Worm (Caenorhabditis elegans) whole organism, late embryonic: ENCODE results near the gene C41H7.2.

ENCODE experiments used
- ama-1 ChIP-seq: fragments of 150-350 bp; optimal IDR thresholded peaks from 2 replicates; lab custom pipeline; 2014
- elt-2 ChIP-seq: sonication (generic microtip); optimal IDR thresholded peaks from 2 replicates; lab custom pipeline; 2016; ENCODE audit warnings: missing genetic modification reagents, missing genetic modification characterization, missing compliant biosample characterization
- mec-3 ChIP-seq: sonication (generic microtip); optimal IDR thresholded peaks from 2 replicates; lab custom pipeline; 2016; ENCODE audit warnings: borderline replicate concordance, missing genetic modification characterization, missing compliant biosample characterization

- TF ChIP-seq mec-3 (tag; lab: Kevin White, UChicago), result no peak
- no peak for TF ChIP-seq ama-1
- no peak for TF ChIP-seq elt-2 (tag; lab: Kevin White, UChicago)
Measured at ce11 chrII:3045422-3045821, 30.8 kb downstream of the C41H7.2 start.
